Worm (Caenorhabditis elegans) whole organism, young adult: ENCODE measurements around the gene pals-19.

ENCODE experiments used
- F37B4.10 ChIP-seq: fragments of 200-800 bp; sonication (Bioruptor generic); IDR thresholded peaks from 2 replicates; pipeline ENCODE4 v1.3.6; 2022; ENCODE audit warnings: missing genetic modification characterization, missing compliant biosample characterization
- F57A8.1 ChIP-seq: fragments of 200-800 bp; sonication (Bioruptor generic); optimal IDR thresholded peaks from 2 replicates; lab custom pipeline; 2018; ENCODE audit warnings: mild to moderate bottlenecking, missing genetic modification characterization, moderate library complexity, missing compliant biosample characterization
- attf-3 ChIP-seq: fragments of 200-800 bp; sonication (Bioruptor generic); conservative IDR thresholded peaks from 2 replicates; pipeline ENCODE4 v1.3.6; 2022; ENCODE audit warnings: missing genetic modification reagents, missing genetic modification characterization, missing compliant biosample characterization
- bed-1 ChIP-seq: fragments of 200-800 bp; sonication (Bioruptor generic); IDR thresholded peaks from 2 replicates; pipeline ENCODE4 v1.3.6; 2022; ENCODE audit warnings: missing genetic modification reagents, missing genetic modification characterization, missing compliant biosample characterization
- lir-1 ChIP-seq: fragments of 200-800 bp; sonication (Bioruptor generic); conservative IDR thresholded peaks from 2 replicates; pipeline ENCODE4 v1.3.6; 2022; ENCODE audit warnings: missing genetic modification reagents, missing genetic modification characterization, missing compliant biosample characterization
- lsl-1 ChIP-seq: fragments of 200-800 bp; sonication (Bioruptor generic); optimal IDR thresholded peaks from 2 replicates; lab custom pipeline; 2018; ENCODE audit warnings: mild to moderate bottlenecking, missing genetic modification characterization, moderate library complexity, missing compliant biosample characterization
- lsy-27 ChIP-seq: sonication (generic microtip); optimal IDR thresholded peaks from 2 replicates; lab custom pipeline; 2017; ENCODE audit warnings: missing genetic modification characterization, mild to moderate bottlenecking, missing compliant biosample characterization, antibody characterized with exemption, missing genotype, borderline replicate concordance; ENCODE audit not compliant: insufficient read depth
- mcd-1 ChIP-seq: fragments of 200-800 bp; sonication (Bioruptor generic); IDR thresholded peaks from 2 replicates; pipeline ENCODE4 v1.3.6; 2022; ENCODE audit warnings: missing genetic modification reagents, missing genetic modification characterization, missing compliant biosample characterization
- snpc-4 ChIP-seq, 5 experiments: fragments of 150-350 bp in 1 of 5; sonication (generic microtip) in 4 of 5; optimal IDR thresholded peaks; 2 replicates each; lab custom pipeline; 2014 to 2018; ENCODE audit warnings: missing genetic modification characterization in 5 of 5, missing biosample characterization in 3 of 5, antibody characterized with exemption in 2 of 5, mild to moderate bottlenecking in 2 of 5, missing compliant biosample characterization in 2 of 5, missing genotype in 2 of 5, moderate library complexity in 2 of 5, missing genetic modification reagents in 1 of 5
- unc-62 ChIP-seq: fragments of 150-350 bp; optimal IDR thresholded peaks from 2 replicates; lab custom pipeline; 2014; ENCODE audit warnings: missing biosample characterization, missing genetic modification reagents, missing genetic modification characterization
- ztf-25 ChIP-seq: fragments of 200-800 bp; sonication (Bioruptor generic); IDR thresholded peaks from 2 replicates; pipeline ENCODE4 v1.3.6; 2022; ENCODE audit warnings: missing genetic modification reagents, missing genetic modification characterization, missing compliant biosample characterization
- ztf-26 ChIP-seq: sonication (generic microtip); optimal IDR thresholded peaks from 2 replicates; lab custom pipeline; 2017; ENCODE audit warnings: missing genetic modification characterization, missing compliant biosample characterization

DNA sequence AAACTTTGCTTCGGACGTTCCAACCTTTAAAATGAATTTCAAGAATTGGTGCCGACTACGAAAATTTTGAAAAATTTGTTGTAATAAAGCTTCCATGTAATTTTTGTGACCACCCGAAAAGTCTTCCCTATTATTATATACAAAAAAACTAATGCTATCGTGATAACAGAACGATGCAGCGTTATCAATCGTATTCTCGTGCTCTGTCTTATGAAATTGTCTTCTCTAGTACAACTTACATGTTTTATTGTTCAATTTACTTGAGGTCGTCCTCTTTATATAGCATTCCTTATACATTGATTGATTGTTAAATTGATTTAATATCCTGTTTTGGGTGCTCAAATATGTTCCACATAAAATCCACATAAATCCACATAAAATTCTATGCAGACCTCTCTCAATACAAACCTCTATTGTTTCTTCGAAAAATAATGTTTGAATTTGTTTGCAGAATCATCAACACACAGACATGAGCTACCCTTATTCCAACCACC is at the start of gene pals-19:
- TF ChIP-seq F37B4.10 (no peak), ztf-25 (GFP tag; lab: Robert Waterston, UW) (no peak), lsl-1 (GFP tag; lab: Kevin White, UChicago) (no peak), mcd-1 (no peak), attf-3 (GFP tag; lab: Robert Waterston, UW) (no peak), snpc-4 (GFP tag; optimal IDR thresholded peaks at IDR 0.05; lab: Kevin White, UChicago) (no peak), snpc-4 (tag; optimal IDR thresholded peaks at IDR 0.05; lab: Kevin White, UChicago) (no peak), lsy-27 (tag; lab: Kevin White, UChicago) (no peak), bed-1 (no peak), unc-62 (GFP tag; lab: Kevin White, UChicago) (no peak), F57A8.1 (no peak), lir-1 (GFP tag; lab: Robert Waterston, UW) (no peak), ztf-26 (tag; lab: Kevin White, UChicago) (no peak)
